Worm (Caenorhabditis elegans): Measurements from ENCODE around the gene nceh-1.

DNA sequence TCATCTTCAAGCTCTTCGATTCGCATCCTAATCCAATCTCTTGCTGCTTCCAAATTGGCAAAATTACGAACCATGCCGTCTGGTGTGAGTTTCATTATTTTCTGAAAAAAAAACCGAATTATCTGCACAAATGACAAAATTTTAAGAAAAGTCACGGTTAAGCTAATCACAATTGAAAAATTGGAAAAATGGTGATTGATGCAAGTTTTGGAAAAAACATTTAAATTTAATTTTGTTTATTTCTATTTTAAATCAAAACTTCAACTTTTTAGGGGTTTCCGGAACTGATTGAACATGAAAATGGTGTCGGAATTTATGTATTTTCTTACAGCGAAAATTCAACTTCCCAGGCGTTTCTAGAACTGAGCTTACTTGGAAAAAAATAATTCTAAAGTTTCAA is 25.6 kb downstream of the nceh-1 start, which contains the start of gene C25F9.12:
- TF ChIP-seq mxl-2 (GFP tag; conservative IDR thresholded peaks at IDR 0.05) (no peak), lin-39 (tag; optimal IDR thresholded peaks at IDR 0.05) (no peak), ZK546.5 (tag; optimal IDR thresholded peaks at IDR 0.05) (no peak), zfp-2 (tag; optimal IDR thresholded peaks at IDR 0.05) (no peak)

All from whole organism, L4 larva.